Worm (Caenorhabditis elegans) whole organism, young adult: ENCODE results near the gene twk-32.
A peak's percentile ranks its signal among the peaks of the same experiment; 100 is the strongest.

Experiments used
- B0336.3 ChIP-seq: fragments of 200-800 bp; sonication (Bioruptor generic); IDR thresholded peaks from 2 replicates; pipeline ENCODE4 v1.3.6; 2022; ENCODE audit warnings: missing genetic modification characterization, missing compliant biosample characterization
- C06A6.2 ChIP-seq: fragments of 200-800 bp; sonication (Bioruptor generic); conservative IDR thresholded peaks from 2 replicates; pipeline ENCODE4 v1.3.6; 2022; ENCODE audit warnings: missing genetic modification characterization, missing compliant biosample characterization
- D2030.7 ChIP-seq: fragments of 200-800 bp; sonication (Bioruptor generic); IDR thresholded peaks from 2 replicates; pipeline ENCODE4 v1.3.6; 2022; ENCODE audit warnings: missing genetic modification reagents, missing genetic modification characterization, missing compliant biosample characterization
- F23B12.7 ChIP-seq: sonication (generic microtip); optimal IDR thresholded peaks from 2 replicates; lab custom pipeline; 2017; ENCODE audit warnings: missing genetic modification characterization, mild to moderate bottlenecking, missing compliant biosample characterization, antibody characterized with exemption, moderate library complexity; ENCODE audit not compliant: insufficient read depth
- F55B11.4 ChIP-seq: sonication (generic microtip); optimal IDR thresholded peaks from 2 replicates; lab custom pipeline; 2016; ENCODE audit warnings: missing compliant biosample characterization, missing genetic modification characterization, borderline replicate concordance; ENCODE audit not compliant: insufficient read depth
- K11D2.4 ChIP-seq: fragments of 200-800 bp; sonication (Bioruptor generic); IDR thresholded peaks from 2 replicates; pipeline ENCODE4 v1.3.6; 2022; ENCODE audit warnings: missing genetic modification reagents, missing genetic modification characterization, missing compliant biosample characterization
- Y67H2A.10 ChIP-seq: fragments of 200-800 bp; sonication (Bioruptor generic); conservative IDR thresholded peaks from 2 replicates; pipeline ENCODE4 v1.3.6; 2022; ENCODE audit warnings: missing genetic modification reagents, missing genetic modification characterization, missing compliant biosample characterization
- Y79H2A.3 ChIP-seq: fragments of 200-800 bp; sonication (Bioruptor generic); conservative IDR thresholded peaks from 2 replicates; pipeline ENCODE4 v1.3.6; 2022; ENCODE audit warnings: missing genetic modification reagents, missing genetic modification characterization, missing compliant biosample characterization
- atf-7 ChIP-seq: sonication (generic microtip); optimal IDR thresholded peaks from 2 replicates; lab custom pipeline; 2017; ENCODE audit warnings: mild to moderate bottlenecking, missing genetic modification characterization, missing compliant biosample characterization
- attf-3 ChIP-seq: fragments of 200-800 bp; sonication (Bioruptor generic); conservative IDR thresholded peaks from 2 replicates; pipeline ENCODE4 v1.3.6; 2022; ENCODE audit warnings: missing genetic modification reagents, missing genetic modification characterization, missing compliant biosample characterization
- bed-2 ChIP-seq: fragments of 200-800 bp; sonication (Bioruptor generic); IDR thresholded peaks from 2 replicates; pipeline ENCODE4 v1.3.6; 2022; ENCODE audit warnings: missing genetic modification reagents, missing genetic modification characterization, missing compliant biosample characterization
- ccch-3 ChIP-seq: fragments of 200-800 bp; sonication (Bioruptor generic); optimal IDR thresholded peaks from 2 replicates; lab custom pipeline; 2018; ENCODE audit warnings: mild to moderate bottlenecking, missing genetic modification characterization, missing compliant biosample characterization
- cebp-1 ChIP-seq, 2 experiments: fragments of 200-800 bp in 1 of 2; sonication (Bioruptor generic) in 1 of 2; sonication (generic microtip) in 1 of 2; IDR thresholded peaks in 1 of 2; optimal IDR thresholded peaks in 1 of 2; 2 replicates each; pipeline versions ENCODE4 v1.3.6 to Lab custom; 2017 to 2022; ENCODE audit warnings: missing compliant biosample characterization in 2 of 2, missing genetic modification characterization in 2 of 2, mild to moderate bottlenecking in 1 of 2, missing genetic modification reagents in 1 of 2, moderate library complexity in 1 of 2
- ceh-40 ChIP-seq: fragments of 200-800 bp; sonication (Bioruptor generic); IDR thresholded peaks from 2 replicates; pipeline ENCODE4 v1.3.6; 2022; ENCODE audit warnings: missing genetic modification characterization, missing compliant biosample characterization
- ceh-79 ChIP-seq: sonication (generic microtip); optimal IDR thresholded peaks from 2 replicates; lab custom pipeline; 2017; ENCODE audit warnings: mild to moderate bottlenecking, missing genetic modification characterization, missing compliant biosample characterization
- ceh-91 ChIP-seq: fragments of 200-800 bp; sonication (Bioruptor generic); IDR thresholded peaks from 2 replicates; pipeline ENCODE4 v1.3.6; 2022; ENCODE audit warnings: missing genetic modification reagents, missing genetic modification characterization, missing compliant biosample characterization
- chd-7 ChIP-seq: sonication (generic microtip); optimal IDR thresholded peaks from 2 replicates; lab custom pipeline; 2016; ENCODE audit warnings: mild to moderate bottlenecking, missing genetic modification characterization, moderate library complexity, missing compliant biosample characterization
- dox-1 ChIP-seq: fragments of 200-800 bp; sonication (Bioruptor generic); IDR thresholded peaks from 2 replicates; pipeline ENCODE4 v1.3.6; 2022; ENCODE audit warnings: missing genetic modification reagents, missing genetic modification characterization, missing compliant biosample characterization
- dpff-1 ChIP-seq: sonication (generic microtip); optimal IDR thresholded peaks from 2 replicates; lab custom pipeline; 2017; ENCODE audit warnings: mild to moderate bottlenecking, missing genetic modification characterization, missing compliant biosample characterization
- efl-1 ChIP-seq: fragments of 150-350 bp; optimal IDR thresholded peaks from 2 replicates; lab custom pipeline; 2014; ENCODE audit warnings: missing biosample characterization, missing genetic modification reagents, missing genetic modification characterization
- ekl-4 ChIP-seq: fragments of 200-800 bp; sonication (Bioruptor generic); IDR thresholded peaks from 2 replicates; pipeline ENCODE4 v1.3.6; 2022; ENCODE audit warnings: missing genetic modification reagents, missing genetic modification characterization, missing compliant biosample characterization
- ets-4 ChIP-seq: fragments of 200-800 bp; sonication (Bioruptor generic); optimal IDR thresholded peaks from 2 replicates; lab custom pipeline; 2018; ENCODE audit warnings: mild to moderate bottlenecking, missing genetic modification characterization, missing compliant biosample characterization
- lsy-27 ChIP-seq: sonication (generic microtip); optimal IDR thresholded peaks from 2 replicates; lab custom pipeline; 2017; ENCODE audit warnings: missing genetic modification characterization, mild to moderate bottlenecking, missing compliant biosample characterization, antibody characterized with exemption, missing genotype, borderline replicate concordance; ENCODE audit not compliant: insufficient read depth
- madf-10 ChIP-seq: sonication (generic microtip); optimal IDR thresholded peaks from 2 replicates; lab custom pipeline; 2016; ENCODE audit warnings: mild to moderate bottlenecking, missing genetic modification characterization, missing compliant biosample characterization
- madf-6 ChIP-seq: fragments of 200-800 bp; sonication (Bioruptor generic); IDR thresholded peaks from 2 replicates; pipeline ENCODE4 v1.3.6; 2022; ENCODE audit warnings: missing genetic modification reagents, missing genetic modification characterization, missing compliant biosample characterization
- mcd-1 ChIP-seq: fragments of 200-800 bp; sonication (Bioruptor generic); IDR thresholded peaks from 2 replicates; pipeline ENCODE4 v1.3.6; 2022; ENCODE audit warnings: missing genetic modification reagents, missing genetic modification characterization, missing compliant biosample characterization
- mel-28 ChIP-seq: sonication (generic microtip); optimal IDR thresholded peaks from 2 replicates; lab custom pipeline; 2016; ENCODE audit warnings: borderline replicate concordance, mild to moderate bottlenecking, missing genetic modification characterization, missing compliant biosample characterization
- nfyb-1 ChIP-seq: fragments of 200-800 bp; sonication (Bioruptor generic); IDR thresholded peaks from 2 replicates; pipeline ENCODE4 v1.3.6; 2022; ENCODE audit warnings: missing genetic modification reagents, missing genetic modification characterization, missing compliant biosample characterization
- nhr-80 ChIP-seq: sonication (generic microtip); optimal IDR thresholded peaks from 2 replicates; lab custom pipeline; 2016; ENCODE audit warnings: missing genetic modification characterization, missing compliant biosample characterization
- pbrm-1 ChIP-seq: fragments of 200-800 bp; sonication (Bioruptor generic); IDR thresholded peaks from 2 replicates; pipeline ENCODE4 v1.3.6; 2022; ENCODE audit warnings: missing genetic modification reagents, missing genetic modification characterization, missing compliant biosample characterization
- xnd-1 ChIP-seq: sonication (generic microtip); optimal IDR thresholded peaks from 2 replicates; lab custom pipeline; 2016; ENCODE audit warnings: missing genotype, missing genetic modification reagents, missing genetic modification characterization, missing compliant biosample characterization
- ztf-18 ChIP-seq: sonication (generic microtip); optimal IDR thresholded peaks from 2 replicates; lab custom pipeline; 2016; ENCODE audit warnings: missing genotype, mild to moderate bottlenecking, missing genetic modification characterization, missing compliant biosample characterization
- ztf-26 ChIP-seq: sonication (generic microtip); optimal IDR thresholded peaks from 2 replicates; lab custom pipeline; 2017; ENCODE audit warnings: missing genetic modification characterization, missing compliant biosample characterization
- ztf-6 ChIP-seq: fragments of 200-800 bp; sonication (Bioruptor generic); IDR thresholded peaks from 2 replicates; pipeline ENCODE4 v1.3.6; 2022; ENCODE audit warnings: missing genetic modification reagents, missing genetic modification characterization, missing compliant biosample characterization

Gene twk-32

DNA sequence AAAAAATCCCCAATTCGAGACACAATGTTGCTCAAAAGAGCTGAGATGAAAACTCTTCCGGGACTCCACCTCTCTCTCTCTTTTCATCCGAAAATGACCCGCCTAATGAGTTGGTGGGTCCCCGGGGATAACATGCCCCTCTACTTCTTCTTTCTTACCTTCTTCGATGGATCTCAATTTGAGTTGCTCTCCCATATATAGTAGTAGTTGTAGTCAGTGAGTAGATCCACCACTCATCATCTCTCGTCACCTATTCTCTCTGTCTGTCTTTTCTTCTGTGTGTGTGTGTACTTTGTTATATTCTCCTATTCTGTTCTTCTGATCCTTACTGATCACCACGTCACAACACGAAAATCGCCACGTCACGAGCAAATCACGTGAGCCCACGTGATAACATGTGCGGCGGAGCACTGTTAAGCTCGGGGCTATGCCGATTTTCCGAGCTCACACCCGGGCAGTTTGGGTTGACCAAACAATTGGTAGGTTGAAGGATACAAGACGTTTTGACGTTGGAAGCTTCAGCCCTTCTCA lies at the start of gene twk-32:
TSS of gene twk-32 (plus strand) at position 396 of the 531 bp plus-strand sequence.
- TF ChIP-seq C06A6.2 (0 out of 2 replicates have a peak, but pooled peaks have one; percentile 9), nfyb-1 (peak; percentile 60; the same call in 1 of the 2 replicates), dox-1 (GFP tag; lab: Robert Waterston, UW) (peak; percentile 31; the same call in 1 of the 2 replicates), ztf-26 (tag; lab: Kevin White, UChicago) (peak; percentile 23), ceh-79 (no peak), cebp-1 (GFP tag; IDR thresholded peaks at IDR 0.05; lab: Robert Waterston, UW) (no peak), cebp-1 (tag; optimal IDR thresholded peaks at IDR 0.05; lab: Kevin White, UChicago) (peak; percentile 51), F55B11.4 (no peak), dpff-1 (tag; lab: Kevin White, UChicago) (peak; percentile 24), B0336.3 (GFP tag; lab: Robert Waterston, UW) (peak; percentile 58), mel-28 (no peak), F23B12.7 (tag; lab: Kevin White, UChicago) (no peak), madf-6 (GFP tag; lab: Robert Waterston, UW) (0 out of 2 replicates have a peak, but pooled peaks have one; percentile 3), pbrm-1 (GFP tag; lab: Robert Waterston, UW) (0 out of 2 replicates have a peak, but pooled peaks have one; percentile 8), xnd-1 (tag; lab: Kevin White, UChicago) (no peak), mcd-1 (GFP tag; lab: Robert Waterston, UW) (no peak), efl-1 (GFP tag; lab: Kevin White, UChicago) (no peak), K11D2.4 (GFP tag; lab: Robert Waterston, UW) (0 out of 2 replicates have a peak, but pooled peaks have one; percentile 15), ztf-18 (tag; lab: Kevin White, UChicago) (no peak), ekl-4 (GFP tag; lab: Robert Waterston, UW) (0 out of 2 replicates have a peak, but pooled peaks have one; percentile 29), chd-7 (tag; lab: Kevin White, UChicago) (peak; percentile 31), attf-3 (no peak)

DNA sequence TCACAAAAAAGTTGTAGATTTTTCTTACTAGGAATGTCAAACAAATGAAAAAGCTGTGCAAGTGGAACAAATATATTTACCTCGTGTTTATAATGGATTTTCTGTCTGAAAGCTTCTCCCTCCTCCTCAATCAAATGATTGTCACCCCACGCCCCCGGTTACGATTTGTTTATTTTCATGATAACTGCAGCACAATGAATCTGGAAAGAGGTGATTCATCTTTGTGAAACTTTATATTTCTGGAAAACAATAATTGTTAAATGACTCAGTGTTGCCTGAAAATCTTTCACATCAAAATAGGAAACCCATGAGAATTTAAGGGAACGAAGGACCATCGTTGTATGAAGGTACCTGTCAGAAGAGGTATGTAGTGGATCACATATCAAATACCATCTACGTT lies 47.8 kb upstream of the twk-32 start, which contains the start of gene F35E12.10:
TSS of gene F35E12.10 (minus strand) at position 101 of the 400 bp plus-strand sequence.
- TF ChIP-seq Y67H2A.10 (GFP tag; lab: Robert Waterston, UW) = no peak
- TF ChIP-seq ztf-6 = no peak
- no peak for TF ChIP-seq bed-2 (GFP tag; lab: Robert Waterston, UW)
- TF ChIP-seq Y79H2A.3 (GFP tag; lab: Robert Waterston, UW) = no peak
- TF ChIP-seq lsy-27 (tag; lab: Kevin White, UChicago) = no peak
- TF ChIP-seq ceh-91 = no peak
- no peak for TF ChIP-seq atf-7
- TF ChIP-seq madf-10 (tag; lab: Kevin White, UChicago) = no peak
- TF ChIP-seq ccch-3 (GFP tag; lab: Kevin White, UChicago) = no peak
- no peak for TF ChIP-seq ets-4 (GFP tag; lab: Kevin White, UChicago)
- TF ChIP-seq, all 124 proteins: peak for 0

DNA sequence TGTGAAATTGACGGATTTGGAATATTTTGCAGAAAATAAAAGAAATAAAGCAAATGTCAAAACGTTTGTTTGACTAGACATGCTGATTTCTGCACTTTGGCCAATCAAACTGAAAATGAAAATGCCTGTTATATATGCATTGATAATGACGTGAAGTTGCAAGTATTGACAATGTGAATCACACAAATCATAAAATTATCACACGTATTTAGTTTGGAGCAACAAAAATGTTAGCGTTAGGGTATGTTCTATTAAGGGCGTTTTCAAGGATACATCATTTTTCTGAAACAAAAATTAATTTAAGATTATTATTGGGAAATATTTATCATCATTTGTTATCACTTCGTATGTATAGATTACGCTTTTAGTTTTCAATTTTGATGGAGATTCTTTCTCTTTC lies 44.6 kb upstream of the twk-32 start, which contains the start of gene cld-9:
TSS of gene cld-9 (minus strand) at position 81 of the 400 bp plus-strand sequence.
- no peak for TF ChIP-seq dpff-1 (tag; lab: Kevin White, UChicago)
- TF ChIP-seq ceh-40 (GFP tag; lab: Robert Waterston, UW) = no peak
- peak; percentile 52 for TF ChIP-seq nhr-80 (tag; lab: Kevin White, UChicago)
- TF ChIP-seq ztf-18 (tag; lab: Kevin White, UChicago) = no peak
- TF ChIP-seq atf-7 = no peak
- TF ChIP-seq D2030.7 (GFP tag; lab: Robert Waterston, UW) = no peak
